Fruit fly (Drosophila melanogaster) whole organism, embryonic: ENCODE data around the gene CG14903.
A peak's percentile ranks its signal among the peaks of the same experiment; 100 is the strongest.

Experiments
- Atf6 ChIP-seq: fragments of 200-800 bp; sonication (Bioruptor generic); IDR thresholded peaks from 2 replicates; pipeline ENCODE4 v1.3.6; 2022; ENCODE audit warnings: missing biosample characterization, missing genetic modification characterization
- CG10565 ChIP-seq: fragments of 200-800 bp; sonication (Bioruptor generic); optimal IDR thresholded peaks from 3 replicates; lab custom pipeline; 2016; ENCODE audit warnings: missing biosample characterization, mild to moderate bottlenecking, missing genetic modification characterization
- CG11247 ChIP-seq: fragments of 200-800 bp; sonication (Bioruptor generic); IDR thresholded peaks from 2 replicates; pipeline ENCODE4 v1.3.6; 2022; ENCODE audit warnings: missing biosample characterization, missing genetic modification characterization
- CG11695 ChIP-seq: fragments of 200-800 bp; sonication (Bioruptor generic); IDR thresholded peaks from 3 replicates; pipeline ENCODE4 v1.3.6; 2022; ENCODE audit warnings: missing biosample characterization, missing genetic modification characterization
- CG12744 ChIP-seq: fragments of 200-800 bp; sonication (Bioruptor generic); optimal IDR thresholded peaks from 2 replicates; lab custom pipeline; 2016; ENCODE audit warnings: missing biosample characterization, missing genetic modification characterization
- CG13624 ChIP-seq: fragments of 200-800 bp; sonication (Bioruptor generic); optimal IDR thresholded peaks from 2 replicates; lab custom pipeline; 2016; ENCODE audit warnings: missing biosample characterization, missing genetic modification characterization
- CG13894 ChIP-seq: fragments of 200-800 bp; sonication (Bioruptor generic); optimal IDR thresholded peaks from 3 replicates; lab custom pipeline; 2018; ENCODE audit warnings: missing biosample characterization, mild to moderate bottlenecking, missing genetic modification characterization, moderate library complexity
- CG14050 ChIP-seq: fragments of 200-800 bp; sonication (Bioruptor generic); IDR thresholded peaks from 3 replicates; pipeline ENCODE4 v1.3.6; 2022; ENCODE audit warnings: missing biosample characterization, missing genetic modification characterization
- CG15011 ChIP-seq: fragments of 200-800 bp; sonication (Bioruptor generic); optimal IDR thresholded peaks from 3 replicates; lab custom pipeline; 2018; ENCODE audit warnings: missing biosample characterization, mild to moderate bottlenecking, missing genetic modification characterization
- CG16813 ChIP-seq: fragments of 200-800 bp; sonication (Bioruptor generic); IDR thresholded peaks from 3 replicates; pipeline ENCODE4 v1.3.6; 2022; ENCODE audit warnings: missing biosample characterization, missing genetic modification characterization; ENCODE audit not compliant: partially characterized antibody
- CG18599 ChIP-seq: fragments of 200-800 bp; sonication (Bioruptor generic); optimal IDR thresholded peaks from 3 replicates; lab custom pipeline; 2017; ENCODE audit warnings: missing biosample characterization, missing genetic modification characterization, mild to moderate bottlenecking, moderate library complexity, missing genetic modification reagents
- CG2129 ChIP-seq: fragments of 200-800 bp; sonication (Bioruptor generic); IDR thresholded peaks from 2 replicates; pipeline ENCODE4 v1.3.6; 2022; ENCODE audit warnings: missing biosample characterization, missing genetic modification characterization; ENCODE audit not compliant: partially characterized antibody
- CG31441 ChIP-seq: fragments of 200-800 bp; sonication (Bioruptor generic); IDR thresholded peaks from 2 replicates; pipeline ENCODE4 v1.3.6; 2022; ENCODE audit warnings: missing biosample characterization, missing genetic modification characterization
- CG4360 ChIP-seq: fragments of 200-800 bp; sonication (Bioruptor generic); IDR thresholded peaks from 2 replicates; pipeline ENCODE4 v1.3.6; 2022; ENCODE audit warnings: missing biosample characterization, missing genetic modification characterization
- CG4404 ChIP-seq: fragments of 200-800 bp; sonication (Bioruptor generic); IDR thresholded peaks from 2 replicates; pipeline ENCODE4 v1.3.6; 2022; ENCODE audit warnings: missing biosample characterization, missing genetic modification characterization
- CG6689 ChIP-seq: fragments of 200-800 bp; sonication (Bioruptor generic); IDR thresholded peaks from 2 replicates; pipeline ENCODE4 v1.3.6; 2022; ENCODE audit warnings: missing biosample characterization, missing genetic modification characterization
- CG9797 ChIP-seq: fragments of 200-800 bp; sonication (Bioruptor generic); optimal IDR thresholded peaks from 3 replicates; lab custom pipeline; 2018; ENCODE audit warnings: missing biosample characterization, mild to moderate bottlenecking, missing genetic modification characterization
- Deaf1 ChIP-seq: fragments of 200-800 bp; optimal IDR thresholded peaks from 3 replicates; lab custom pipeline; 2019; ENCODE audit warnings: missing biosample characterization, mild to moderate bottlenecking, missing genetic modification characterization, moderate library complexity
- Dll ChIP-seq: fragments of 200-800 bp; sonication (Bioruptor generic); IDR thresholded peaks from 4 replicates; pipeline ENCODE4 v1.3.6; 2022; ENCODE audit warnings: missing biosample characterization, missing genetic modification characterization; ENCODE audit not compliant: partially characterized antibody
- HHEX ChIP-seq: fragments of 200-800 bp; sonication (Bioruptor generic); optimal IDR thresholded peaks from 3 replicates; lab custom pipeline; 2017; ENCODE audit warnings: missing biosample characterization, mild to moderate bottlenecking, missing genetic modification characterization, missing genetic modification reagents
- Hr51 ChIP-seq, 2 experiments: fragments of 200-800 bp; sonication (Bioruptor generic); optimal IDR thresholded peaks; 2 replicates in 1 of 2; 3 replicates in 1 of 2; lab custom pipeline; 2016 to 2018; ENCODE audit warnings: missing biosample characterization in 2 of 2, missing genetic modification characterization in 2 of 2, mild to moderate bottlenecking in 1 of 2, moderate library complexity in 1 of 2
- Lhr ChIP-seq: fragments of 200-800 bp; sonication (Bioruptor generic); optimal IDR thresholded peaks from 3 replicates; lab custom pipeline; 2017; ENCODE audit warnings: mild to moderate bottlenecking, missing biosample characterization, missing genetic modification reagents, missing genetic modification characterization
- Oaz ChIP-seq: fragments of 200-800 bp; sonication (Bioruptor generic); IDR thresholded peaks from 2 replicates; pipeline ENCODE4 v1.3.6; 2022; ENCODE audit warnings: missing biosample characterization, missing genetic modification characterization
- Sin3A ChIP-seq: fragments of >200 bp; optimal IDR thresholded peaks from 2 replicates; lab custom pipeline; 2018
- abd-A ChIP-seq: fragments of 200-800 bp; sonication (Bioruptor generic); optimal IDR thresholded peaks from 3 replicates; lab custom pipeline; 2019; ENCODE audit warnings: missing biosample characterization, mild to moderate bottlenecking, missing genetic modification characterization, moderate library complexity
- bsh ChIP-seq, 2 experiments: fragments of 200-800 bp; sonication (Bioruptor generic); optimal IDR thresholded peaks; 2 replicates each; lab custom pipeline; 2017 to 2018; ENCODE audit warnings: mild to moderate bottlenecking in 2 of 2, missing biosample characterization in 2 of 2, missing genetic modification characterization in 2 of 2, moderate library complexity in 1 of 2
- caup ChIP-seq: fragments of 200-800 bp; sonication (Bioruptor generic); optimal IDR thresholded peaks from 3 replicates; lab custom pipeline; 2017; ENCODE audit warnings: missing biosample characterization, mild to moderate bottlenecking, missing genetic modification characterization, moderate library complexity; ENCODE audit not compliant: severe bottlenecking
- ci ChIP-seq: fragments of 200-800 bp; sonication (Bioruptor generic); IDR thresholded peaks from 3 replicates; pipeline ENCODE4 v1.3.6; 2022; ENCODE audit warnings: missing biosample characterization, missing genetic modification characterization
- crol ChIP-seq: fragments of 200-800 bp; sonication (Bioruptor generic); IDR thresholded peaks from 2 replicates; pipeline ENCODE4 v1.3.6; 2022; ENCODE audit warnings: missing biosample characterization, missing genetic modification characterization
- cwo ChIP-seq: fragments of 200-800 bp; sonication (Bioruptor generic); optimal IDR thresholded peaks from 3 replicates; lab custom pipeline; 2017; ENCODE audit warnings: missing biosample characterization, missing genetic modification characterization, mild to moderate bottlenecking, moderate library complexity, missing genetic modification reagents
- dan ChIP-seq: fragments of 200-800 bp; sonication (Bioruptor generic); IDR thresholded peaks from 2 replicates; pipeline ENCODE4 v1.3.6; 2022; ENCODE audit warnings: missing biosample characterization, missing genetic modification characterization
- hbn ChIP-seq: fragments of 200-800 bp; sonication (Bioruptor generic); IDR thresholded peaks from 2 replicates; pipeline ENCODE4 v1.3.6; 2022; ENCODE audit warnings: missing biosample characterization, missing genetic modification characterization; ENCODE audit not compliant: partially characterized antibody
- jigr1 ChIP-seq: fragments of 200-800 bp; sonication (Bioruptor generic); IDR thresholded peaks from 3 replicates; pipeline ENCODE4 v1.3.6; 2022; ENCODE audit warnings: missing biosample characterization, missing genetic modification characterization
- kah ChIP-seq: fragments of 200-800 bp; sonication (Bioruptor generic); optimal IDR thresholded peaks from 2 replicates; lab custom pipeline; 2018; ENCODE audit warnings: missing biosample characterization, mild to moderate bottlenecking, missing genetic modification characterization
- mirr ChIP-seq: fragments of 200-800 bp; sonication (Bioruptor generic); optimal IDR thresholded peaks from 3 replicates; lab custom pipeline; 2018; ENCODE audit warnings: missing biosample characterization, mild to moderate bottlenecking, missing genetic modification characterization
- nmo ChIP-seq: fragments of 200-800 bp; sonication (Bioruptor generic); optimal IDR thresholded peaks from 2 replicates; lab custom pipeline; 2018; ENCODE audit warnings: missing biosample characterization, mild to moderate bottlenecking, missing genetic modification characterization, moderate library complexity
- odd ChIP-seq: fragments of 200-800 bp; sonication (Bioruptor generic); optimal IDR thresholded peaks from 2 replicates; lab custom pipeline; 2017; ENCODE audit warnings: missing biosample characterization, mild to moderate bottlenecking, missing genetic modification characterization
- salm ChIP-seq: fragments of 200-800 bp; sonication (Bioruptor generic); optimal IDR thresholded peaks from 2 replicates; lab custom pipeline; 2018; ENCODE audit warnings: missing biosample characterization, mild to moderate bottlenecking, missing genetic modification characterization
- sima ChIP-seq: fragments of 200-800 bp; sonication (Bioruptor generic); optimal IDR thresholded peaks from 2 replicates; lab custom pipeline; 2016; ENCODE audit warnings: missing biosample characterization, missing genetic modification characterization
- sisA ChIP-seq: fragments of 200-800 bp; sonication (Bioruptor generic); IDR thresholded peaks from 2 replicates; pipeline ENCODE4 v1.3.6; 2022; ENCODE audit warnings: missing biosample characterization, missing genetic modification characterization
- slp2 ChIP-seq: fragments of 200-800 bp; sonication (Bioruptor generic); optimal IDR thresholded peaks from 2 replicates; lab custom pipeline; 2016; ENCODE audit warnings: missing biosample characterization, missing genetic modification characterization
- stwl ChIP-seq: fragments of 200-800 bp; sonication (Bioruptor generic); optimal IDR thresholded peaks from 3 replicates; lab custom pipeline; 2018; ENCODE audit warnings: missing biosample characterization, mild to moderate bottlenecking, missing genetic modification characterization, moderate library complexity
- wek ChIP-seq: fragments of 200-800 bp; sonication (Bioruptor generic); optimal IDR thresholded peaks from 3 replicates; lab custom pipeline; 2018; ENCODE audit warnings: missing biosample characterization, mild to moderate bottlenecking, missing genetic modification characterization, moderate library complexity

The CG14903 gene

DNA sequence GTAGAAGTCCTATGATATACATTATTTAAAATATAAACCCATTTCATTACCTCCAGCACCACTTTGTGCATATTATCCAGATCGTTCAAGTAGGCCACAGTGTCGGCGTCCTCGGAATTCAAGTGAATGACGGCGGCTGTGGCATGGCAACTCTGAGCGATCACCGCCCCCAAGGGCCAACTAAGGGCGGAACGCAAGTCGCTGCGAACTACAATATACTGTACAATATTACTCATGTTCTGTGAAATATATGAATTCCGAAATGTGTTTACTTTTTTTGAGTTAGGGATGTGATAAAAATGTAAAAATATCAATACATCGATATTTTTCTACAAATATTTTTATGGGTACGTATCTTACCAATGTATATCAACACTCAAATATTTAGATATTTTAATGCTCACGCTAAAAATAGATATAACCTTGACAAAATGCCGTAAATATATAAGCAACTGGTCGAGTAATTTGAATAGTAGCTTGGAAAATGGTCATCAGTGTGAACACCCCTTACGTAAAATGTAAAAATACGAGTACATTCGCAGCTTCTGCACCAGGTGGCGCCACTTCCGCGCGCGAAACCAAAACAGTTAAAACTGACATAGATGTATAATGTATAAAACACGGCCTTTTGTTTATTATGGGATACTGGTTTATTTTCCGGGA is at the start of gene CG14903 (continued):
- peak; percentile 89 for TF ChIP-seq stwl
- no peak for TF ChIP-seq Hr51 (GFP tag; optimal IDR thresholded peaks at IDR 0.05; lab: Kevin White, UChicago)
- TF ChIP-seq CG11247 (GFP tag; lab: Robert Waterston, UW): no peak
- TF ChIP-seq Oaz (GFP tag; lab: Robert Waterston, UW): no peak
- TF ChIP-seq salm (tag; lab: Kevin White, UChicago): no peak
- no peak for TF ChIP-seq kah
- no peak for TF ChIP-seq abd-A (tag; lab: Kevin White, UChicago)
- no peak for TF ChIP-seq CG6689 (GFP tag; lab: Robert Waterston, UW)
- no peak for TF ChIP-seq ci (GFP tag; lab: Robert Waterston, UW)
- no peak for TF ChIP-seq HHEX (GFP tag; lab: Kevin White, UChicago)
- peak; percentile 72 for TF ChIP-seq CG16813
- no peak for TF ChIP-seq CG15011 (GFP tag; lab: Kevin White, UChicago)
- TF ChIP-seq CG31441 (GFP tag; lab: Robert Waterston, UW): peak; percentile 50; the same call in 1 of the 2 replicates
- no peak for TF ChIP-seq sima (GFP tag; lab: Kevin White, UChicago)
- TF ChIP-seq CG2129: peak; percentile 20; the same call in 1 of the 2 replicates
- TF ChIP-seq Sin3A (lab: Kevin White, UChicago): no peak
- TF ChIP-seq CG4360 (GFP tag; lab: Robert Waterston, UW): no peak
- no peak for TF ChIP-seq jigr1
- peak; percentile 64 for TF ChIP-seq wek (GFP tag; lab: Kevin White, UChicago)
- TF ChIP-seq Lhr (GFP tag; lab: Kevin White, UChicago): peak; percentile 72
- peak; percentile 25 for TF ChIP-seq CG13624 (GFP tag; lab: Kevin White, UChicago)
- TF ChIP-seq Deaf1: no peak
- no peak for TF ChIP-seq crol
- TF ChIP-seq mirr (GFP tag; lab: Kevin White, UChicago): no peak
- TF ChIP-seq bsh (GFP tag; optimal IDR thresholded peaks at IDR 0.05; lab: Kevin White, UChicago): no peak
- no peak for TF ChIP-seq dan (GFP tag; lab: Robert Waterston, UW)
- TF ChIP-seq CG12744 (GFP tag; lab: Kevin White, UChicago): no peak
- peak; percentile 56 for TF ChIP-seq hbn (GFP tag; lab: Robert Waterston, UW)
- no peak for TF ChIP-seq CG10565 (GFP tag; lab: Kevin White, UChicago)
- no peak for TF ChIP-seq CG4404 (GFP tag; lab: Robert Waterston, UW)
- peak; percentile 74 for TF ChIP-seq nmo (GFP tag; lab: Kevin White, UChicago)
- TF ChIP-seq caup (GFP tag; lab: Kevin White, UChicago): no peak
- TF ChIP-seq Dll (GFP tag; lab: Robert Waterston, UW): peak; percentile 81
- TF ChIP-seq, all 482 proteins: peak for 145

DNA sequence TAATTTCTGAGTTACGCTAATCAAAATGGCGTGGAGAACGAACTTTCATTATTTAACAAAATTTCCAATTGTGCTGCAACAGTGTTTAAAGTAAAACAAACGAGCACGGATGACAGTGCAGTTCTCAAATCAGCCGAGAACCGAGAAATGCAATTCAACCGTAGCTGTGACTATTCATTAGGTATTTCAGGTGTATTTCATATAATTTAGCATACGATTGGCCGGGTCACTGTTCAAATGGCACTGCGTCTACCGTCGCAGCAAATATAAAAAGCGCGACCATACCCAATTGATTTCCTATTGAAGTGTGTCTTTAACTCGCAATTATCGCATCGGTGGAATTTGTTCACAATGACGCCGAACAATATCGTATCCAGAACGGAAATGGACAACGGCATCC is 46.9 kb upstream of the CG14903 start, which contains the start of gene CG14893:
TSS of gene CG14893 (plus strand) at position 301 of the 400 bp plus-strand sequence.
- TF ChIP-seq CG18599 (GFP tag; lab: Kevin White, UChicago) (no peak), CG13894 (tag; lab: Kevin White, UChicago) (no peak), sisA (no peak), odd (GFP tag; lab: Kevin White, UChicago) (no peak), slp2 (no peak), Atf6 (GFP tag; lab: Robert Waterston, UW) (no peak), cwo (GFP tag; lab: Kevin White, UChicago) (no peak), CG11695 (GFP tag; lab: Robert Waterston, UW) (no peak), CG9797 (no peak), CG14050 (no peak)
